Worm (Caenorhabditis elegans) whole organism, mixed stage, embryonic: ENCODE results near the gene K08H2.7.

Experiments used
- M03D4.4 ChIP-seq: sonication (generic microtip); optimal IDR thresholded peaks from 2 replicates; lab custom pipeline; 2017; ENCODE audit warnings: mild to moderate bottlenecking, missing genetic modification characterization, missing compliant biosample characterization
- bed-3 ChIP-seq: fragments of 200-800 bp; sonication (Bioruptor generic); optimal IDR thresholded peaks from 3 replicates; lab custom pipeline; 2018; ENCODE audit warnings: mild to moderate bottlenecking, missing genetic modification characterization, moderate library complexity, missing compliant biosample characterization
- blmp-1 ChIP-seq: fragments of 150-350 bp; optimal IDR thresholded peaks from 2 replicates; lab custom pipeline; 2014; ENCODE audit warnings: missing biosample characterization, missing genetic modification characterization
- ceh-39 ChIP-seq: fragments of 150-350 bp; optimal IDR thresholded peaks from 2 replicates; lab custom pipeline; 2014; ENCODE audit warnings: missing biosample characterization, missing genetic modification characterization
- ceh-43 ChIP-seq: fragments of 200-800 bp; sonication (Bioruptor generic); optimal IDR thresholded peaks from 2 replicates; lab custom pipeline; 2018; ENCODE audit warnings: mild to moderate bottlenecking, missing genetic modification characterization, moderate library complexity, missing compliant biosample characterization
- ceh-83 ChIP-seq: fragments of 200-800 bp; sonication (Bioruptor generic); optimal IDR thresholded peaks from 2 replicates; lab custom pipeline; 2018; ENCODE audit warnings: mild to moderate bottlenecking, missing genetic modification characterization, missing compliant biosample characterization
- cnd-1 ChIP-seq: fragments of 200-800 bp; sonication (Bioruptor generic); optimal IDR thresholded peaks from 2 replicates; lab custom pipeline; 2018; ENCODE audit warnings: mild to moderate bottlenecking, missing genetic modification characterization, missing compliant biosample characterization
- drap-1 ChIP-seq: fragments of 200-800 bp; sonication (Bioruptor generic); optimal IDR thresholded peaks from 3 replicates; lab custom pipeline; 2018; ENCODE audit warnings: mild to moderate bottlenecking, missing genetic modification characterization, missing compliant biosample characterization
- elt-3 ChIP-seq: fragments of 150-350 bp; optimal IDR thresholded peaks from 2 replicates; lab custom pipeline; 2014; ENCODE audit warnings: missing biosample characterization, missing genetic modification characterization
- flh-1 ChIP-seq: fragments of 200-800 bp; sonication (Bioruptor generic); optimal IDR thresholded peaks from 2 replicates; lab custom pipeline; 2018; ENCODE audit warnings: mild to moderate bottlenecking, missing genetic modification characterization, moderate library complexity, missing compliant biosample characterization
- ham-2 ChIP-seq: fragments of 200-800 bp; sonication (Bioruptor generic); optimal IDR thresholded peaks from 2 replicates; lab custom pipeline; 2018; ENCODE audit warnings: mild to moderate bottlenecking, missing genetic modification characterization, missing compliant biosample characterization
- hlh-1 ChIP-seq: fragments of 150-350 bp; optimal IDR thresholded peaks from 2 replicates; lab custom pipeline; 2014; ENCODE audit warnings: missing biosample characterization, missing genetic modification reagents, missing genetic modification characterization
- lin-13 ChIP-seq: fragments of 150-350 bp; optimal IDR thresholded peaks from 2 replicates; lab custom pipeline; 2014; ENCODE audit warnings: missing biosample characterization, missing genetic modification characterization
- lin-32 ChIP-seq: fragments of 200-800 bp; sonication (Bioruptor generic); optimal IDR thresholded peaks from 2 replicates; lab custom pipeline; 2018; ENCODE audit warnings: mild to moderate bottlenecking, missing genetic modification characterization, missing compliant biosample characterization
- mab-5 ChIP-seq: fragments of 150-350 bp; optimal IDR thresholded peaks from 2 replicates; lab custom pipeline; 2014; ENCODE audit warnings: missing biosample characterization, missing genetic modification characterization
- mep-1 ChIP-seq: fragments of 150-350 bp; optimal IDR thresholded peaks from 2 replicates; lab custom pipeline; 2017; ENCODE audit warnings: missing biosample characterization, missing genetic modification reagents, missing genetic modification characterization, inconsistent platforms
- mls-2 ChIP-seq: sonication (generic microtip); optimal IDR thresholded peaks from 2 replicates; lab custom pipeline; 2016; ENCODE audit warnings: mild to moderate bottlenecking, missing genetic modification characterization, moderate library complexity, missing compliant biosample characterization
- nhr-12 ChIP-seq: fragments of 150-350 bp; optimal IDR thresholded peaks from 2 replicates; lab custom pipeline; 2014; ENCODE audit warnings: missing biosample characterization, missing genetic modification characterization
- nhr-2 ChIP-seq: fragments of 150-350 bp; optimal IDR thresholded peaks from 2 replicates; lab custom pipeline; 2014; ENCODE audit warnings: missing biosample characterization, missing genetic modification characterization
- nhr-237 ChIP-seq: fragments of 150-350 bp; optimal IDR thresholded peaks from 2 replicates; lab custom pipeline; 2014; ENCODE audit warnings: missing biosample characterization, missing genetic modification characterization
- nhr-28 ChIP-seq: fragments of 150-350 bp; optimal IDR thresholded peaks from 2 replicates; lab custom pipeline; 2014; ENCODE audit warnings: missing biosample characterization, missing genetic modification characterization
- nhr-76 ChIP-seq: sonication (generic microtip); optimal IDR thresholded peaks from 2 replicates; lab custom pipeline; 2017; ENCODE audit warnings: missing biosample characterization, missing genetic modification characterization
- pha-4 ChIP-seq: fragments of 150-350 bp; optimal IDR thresholded peaks from 2 replicates; lab custom pipeline; 2018; ENCODE audit warnings: missing biosample characterization, missing genetic modification reagents, missing genetic modification characterization
- sptf-1 ChIP-seq: sonication (generic microtip); optimal IDR thresholded peaks from 2 replicates; lab custom pipeline; 2017; ENCODE audit warnings: mild to moderate bottlenecking, missing genetic modification characterization, moderate library complexity, missing compliant biosample characterization
- tbx-8 ChIP-seq: fragments of 200-800 bp; sonication (Bioruptor generic); optimal IDR thresholded peaks from 2 replicates; lab custom pipeline; 2018; ENCODE audit warnings: mild to moderate bottlenecking, missing genetic modification characterization, moderate library complexity, missing compliant biosample characterization
- unc-120 ChIP-seq: sonication (generic microtip); optimal IDR thresholded peaks from 2 replicates; lab custom pipeline; 2017; ENCODE audit warnings: missing genetic modification characterization, missing compliant biosample characterization; ENCODE audit not compliant: poor library complexity, severe bottlenecking
- unc-39 ChIP-seq: fragments of 150-350 bp; optimal IDR thresholded peaks from 2 replicates; lab custom pipeline; 2014; ENCODE audit warnings: missing biosample characterization, missing genetic modification characterization
- unc-62 ChIP-seq: fragments of 150-350 bp; optimal IDR thresholded peaks from 2 replicates; lab custom pipeline; 2014; ENCODE audit warnings: missing biosample characterization, missing genetic modification reagents, missing genetic modification characterization
- zip-8 ChIP-seq: fragments of 150-350 bp; optimal IDR thresholded peaks from 2 replicates; lab custom pipeline; 2014; ENCODE audit warnings: missing biosample characterization, missing genetic modification characterization
- ztf-11 ChIP-seq: fragments of 150-350 bp; optimal IDR thresholded peaks from 2 replicates; lab custom pipeline; 2014; ENCODE audit warnings: missing biosample characterization, missing genetic modification characterization

Gene K08H2.7

ce11 chrX:13284618-13285017 lies 36.4 kb upstream of the K08H2.7 start:
- TF ChIP-seq nhr-2 (tag; lab: Kevin White, UChicago) = no peak
- no peak for TF ChIP-seq ham-2 (GFP tag; lab: Kevin White, UChicago)
- TF ChIP-seq mab-5 (tag; lab: Kevin White, UChicago) = no peak
- no peak for TF ChIP-seq nhr-76 (tag; lab: Kevin White, UChicago)
- no peak for TF ChIP-seq flh-1 (GFP tag; lab: Kevin White, UChicago)
- TF ChIP-seq zip-8 (tag; lab: Kevin White, UChicago) = no peak

ce11 chrX:13284091-13284490 lies 35.9 kb upstream of the K08H2.7 start, which contains the start of gene cyp-14A4:
TSS of gene cyp-14A4 (minus strand) at chrX:13284197.
- no peak for TF ChIP-seq ham-2 (GFP tag; lab: Kevin White, UChicago)
- TF ChIP-seq nhr-76 (tag; lab: Kevin White, UChicago) = no peak
- no peak for TF ChIP-seq ztf-11 (tag; lab: Kevin White, UChicago)
- TF ChIP-seq sptf-1 (tag; lab: Kevin White, UChicago) = no peak
- no peak for TF ChIP-seq unc-39
- no peak for TF ChIP-seq nhr-12
- no peak for TF ChIP-seq elt-3 (tag; lab: Kevin White, UChicago)
- no peak for TF ChIP-seq zip-8 (tag; lab: Kevin White, UChicago)
- TF ChIP-seq mep-1 = no peak
- no peak for TF ChIP-seq drap-1 (GFP tag; lab: Kevin White, UChicago)
- TF ChIP-seq ceh-83 (GFP tag; lab: Kevin White, UChicago) = no peak
- TF ChIP-seq pha-4 (tag; lab: Kevin White, UChicago) = no peak
- no peak for TF ChIP-seq ceh-39 (tag; lab: Kevin White, UChicago)
- TF ChIP-seq tbx-8 = no peak
- TF ChIP-seq unc-120 (tag; lab: Kevin White, UChicago) = no peak
- no peak for TF ChIP-seq hlh-1 (tag; lab: Kevin White, UChicago)
- no peak for TF ChIP-seq M03D4.4 (tag; lab: Kevin White, UChicago)
- no peak for TF ChIP-seq bed-3 (GFP tag; lab: Kevin White, UChicago)

ce11 chrX:13283462-13283861 lies 35.2 kb upstream of the K08H2.7 start:
- no peak for TF ChIP-seq lin-32
- no peak for TF ChIP-seq ceh-43
- no peak for TF ChIP-seq mls-2 (tag; lab: Kevin White, UChicago)
- TF ChIP-seq blmp-1 (tag; lab: Kevin White, UChicago) = no peak
- TF ChIP-seq lin-13 = no peak
- TF ChIP-seq hlh-1 (tag; lab: Kevin White, UChicago) = no peak
- no peak for TF ChIP-seq unc-120 (tag; lab: Kevin White, UChicago)
- no peak for TF ChIP-seq nhr-2 (tag; lab: Kevin White, UChicago)
- TF ChIP-seq nhr-28 = no peak
- TF ChIP-seq pha-4 (tag; lab: Kevin White, UChicago) = no peak
- TF ChIP-seq nhr-237 (tag; lab: Kevin White, UChicago) = no peak
- TF ChIP-seq bed-3 (GFP tag; lab: Kevin White, UChicago) = no peak
- TF ChIP-seq drap-1 (GFP tag; lab: Kevin White, UChicago) = no peak

ce11 chrX:13278876-13279275 lies 30.6 kb upstream of the K08H2.7 start, which contains the start of gene phf-33:
TSS of gene phf-33 (minus strand) at chrX:13278976.
- TF ChIP-seq cnd-1 (tag; lab: Kevin White, UChicago) (no peak), bed-3 (GFP tag; lab: Kevin White, UChicago) (no peak), M03D4.4 (tag; lab: Kevin White, UChicago) (no peak), unc-39 (no peak), ceh-83 (GFP tag; lab: Kevin White, UChicago) (no peak), nhr-2 (tag; lab: Kevin White, UChicago) (no peak), elt-3 (tag; lab: Kevin White, UChicago) (no peak), blmp-1 (tag; lab: Kevin White, UChicago) (no peak), unc-62 (GFP tag; lab: Kevin White, UChicago) (no peak), ceh-39 (tag; lab: Kevin White, UChicago) (no peak), lin-13 (no peak)

ce11 chrX:13274102-13274501 lies 25.9 kb upstream of the K08H2.7 start, which contains the start of gene cyp-14A3:
TSS of gene cyp-14A3 (minus strand) at chrX:13274202.
- TF ChIP-seq ztf-11 (tag; lab: Kevin White, UChicago) (no peak), lin-13 (no peak)
